Worm (Caenorhabditis elegans): ENCODE data around the gene srg-29.

The srg-29 gene

ce11 chrV:5358772-5359171 is 21.8 kb downstream of the srg-29 start, which contains the start of gene nhr-216:
TSS of gene nhr-216 (minus strand) at chrV:5358872.
- TF ChIP-seq npax-4 (tag; optimal IDR thresholded peaks at IDR 0.05) (no peak), pha-4 (tag; optimal IDR thresholded peaks at IDR 0.05) (no peak), gmeb-2 (tag; optimal IDR thresholded peaks at IDR 0.05) (no peak), pros-1 (tag; optimal IDR thresholded peaks at IDR 0.05) (no peak), mec-3 (tag; optimal IDR thresholded peaks at IDR 0.05; ENCODE audit: borderline replicate concordance) (no peak), sox-4 (tag; optimal IDR thresholded peaks at IDR 0.05) (no peak), ahr-1 (tag; optimal IDR thresholded peaks at IDR 0.05) (no peak), ceh-2 (tag; optimal IDR thresholded peaks at IDR 0.05) (no peak), che-1 (tag; optimal IDR thresholded peaks at IDR 0.05) (no peak), dve-1 (tag; optimal IDR thresholded peaks at IDR 0.05) (no peak), hlh-8 (tag; optimal IDR thresholded peaks at IDR 0.05) (no peak), pat-9 (tag; optimal IDR thresholded peaks at IDR 0.05) (no peak), rnt-1 (tag; optimal IDR thresholded peaks at IDR 0.05) (no peak), hlh-30 (tag; optimal IDR thresholded peaks at IDR 0.05; ENCODE audit: insufficient read depth) (no peak), unc-55 (GFP tag; optimal IDR thresholded peaks at IDR 0.05) (no peak)

- TF ChIP-seq ceh-30 (tag; optimal IDR thresholded peaks at IDR 0.05) (no peak), ets-4 (tag; optimal IDR thresholded peaks at IDR 0.05) (no peak), gmeb-2 (tag; optimal IDR thresholded peaks at IDR 0.05) (no peak), ceh-48 (tag; optimal IDR thresholded peaks at IDR 0.05) (no peak), ahr-1 (tag; optimal IDR thresholded peaks at IDR 0.05) (no peak), pros-1 (tag; optimal IDR thresholded peaks at IDR 0.05) (no peak), hlh-6 (tag; optimal IDR thresholded peaks at IDR 0.05) (no peak), ceh-9 (tag; optimal IDR thresholded peaks at IDR 0.05) (no peak), lim-6 (tag; optimal IDR thresholded peaks at IDR 0.05) (no peak), ztf-16 (tag; optimal IDR thresholded peaks at IDR 0.05) (no peak), ceh-2 (tag; optimal IDR thresholded peaks at IDR 0.05) (no peak)
Measured at ce11 chrV:5362220-5362619, 25.2 kb downstream of the srg-29 start.

DNA sequence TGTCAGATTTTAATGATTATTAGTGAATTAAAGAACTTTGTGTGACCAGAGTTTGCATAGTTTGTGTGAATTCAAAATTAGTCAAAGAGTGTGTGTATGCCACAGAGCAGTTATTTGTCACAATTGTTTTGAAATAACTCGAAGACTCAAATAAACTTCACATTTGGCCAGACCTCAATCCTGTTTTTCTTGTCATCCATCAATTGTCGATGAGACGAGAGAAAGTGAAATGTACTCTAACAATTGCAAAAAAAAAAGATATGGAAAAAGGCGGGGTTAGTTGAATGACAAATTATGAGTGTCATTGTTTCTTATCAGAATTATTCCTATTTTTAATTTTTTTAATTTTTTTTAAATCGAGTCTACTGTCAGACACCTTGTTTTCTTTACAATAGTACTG is 27.9 kb downstream of the srg-29 start, which contains the start of gene T09D3.8:
Gene T09D3.8 (plus strand): TSS at position 301 of the 400 bp plus-strand sequence.
- TF ChIP-seq ceh-45 (GFP tag; IDR thresholded peaks at IDR 0.05) = no peak
- TF ChIP-seq fax-1 (tag; optimal IDR thresholded peaks at IDR 0.05) = no peak
- no peak for TF ChIP-seq madf-2 (tag; optimal IDR thresholded peaks at IDR 0.05)
- no peak for TF ChIP-seq hlh-13 (GFP tag; optimal IDR thresholded peaks at IDR 0.05)
- no peak for TF ChIP-seq ceh-14 (tag; optimal IDR thresholded peaks at IDR 0.05)
- TF ChIP-seq ceh-22 (tag; optimal IDR thresholded peaks at IDR 0.05) = no peak
- no peak for TF ChIP-seq unc-42 (tag; optimal IDR thresholded peaks at IDR 0.05)
- no peak for TF ChIP-seq ceh-19 (GFP tag; optimal IDR thresholded peaks at IDR 0.05)
- TF ChIP-seq hlh-15 (tag; optimal IDR thresholded peaks at IDR 0.05) = no peak
- TF ChIP-seq T23F11.4 (GFP tag; optimal IDR thresholded peaks at IDR 0.05) = no peak
- TF ChIP-seq ceh-18 (tag; optimal IDR thresholded peaks at IDR 0.05) = no peak
- TF ChIP-seq Y22D7AL.16 (tag; optimal IDR thresholded peaks at IDR 0.05) = no peak
- no peak for TF ChIP-seq ceh-48 (tag; optimal IDR thresholded peaks at IDR 0.05)
- no peak for TF ChIP-seq sox-2 (GFP tag; IDR thresholded peaks at IDR 0.05)
- TF ChIP-seq rnt-1 (tag; optimal IDR thresholded peaks at IDR 0.05) = no peak
- TF ChIP-seq unc-3 (GFP tag; conservative IDR thresholded peaks at IDR 0.05) = no peak
- TF ChIP-seq unc-3 (tag; optimal IDR thresholded peaks at IDR 0.05) = no peak

ce11 chrV:5368792-5369191 is 31.8 kb downstream of the srg-29 start, which contains the start of gene T09D3.9:
TSS of gene T09D3.9 (minus strand) at chrV:5368892.
- TF ChIP-seq pha-2 (tag; optimal IDR thresholded peaks at IDR 0.05) (no peak), sox-2 (GFP tag; IDR thresholded peaks at IDR 0.05) (no peak), dmd-4 (tag; optimal IDR thresholded peaks at IDR 0.05; ENCODE audit: borderline replicate concordance) (no peak)
